Worm (Caenorhabditis elegans) whole organism, young adult: ENCODE results near the gene spop-1.

Experiments
- B0019.2 ChIP-seq: fragments of 200-800 bp; sonication (Bioruptor generic); conservative IDR thresholded peaks from 2 replicates; pipeline ENCODE4 v1.3.6; 2022; ENCODE audit warnings: missing genetic modification reagents, missing genetic modification characterization, missing compliant biosample characterization
- B0035.1 ChIP-seq: sonication (generic microtip); optimal IDR thresholded peaks from 2 replicates; lab custom pipeline; 2016; ENCODE audit warnings: missing genetic modification characterization, mild to moderate bottlenecking, missing compliant biosample characterization, missing genotype, missing genetic modification reagents
- C06A6.2 ChIP-seq: fragments of 200-800 bp; sonication (Bioruptor generic); conservative IDR thresholded peaks from 2 replicates; pipeline ENCODE4 v1.3.6; 2022; ENCODE audit warnings: missing genetic modification characterization, missing compliant biosample characterization
- F10E7.11 ChIP-seq: sonication (generic microtip); optimal IDR thresholded peaks from 2 replicates; lab custom pipeline; 2017; ENCODE audit warnings: mild to moderate bottlenecking, missing genetic modification characterization, moderate library complexity, missing compliant biosample characterization
- F52B5.7 ChIP-seq: sonication (generic microtip); optimal IDR thresholded peaks from 2 replicates; lab custom pipeline; 2016; ENCODE audit warnings: mild to moderate bottlenecking, missing genetic modification characterization, missing compliant biosample characterization
- Y56A3A.18 ChIP-seq: fragments of 200-800 bp; sonication (Bioruptor generic); IDR thresholded peaks from 2 replicates; pipeline ENCODE4 v1.3.6; 2022; ENCODE audit warnings: missing genetic modification reagents, missing genetic modification characterization, missing compliant biosample characterization
- ZK185.1 ChIP-seq: sonication (generic microtip); optimal IDR thresholded peaks from 2 replicates; lab custom pipeline; 2016; ENCODE audit warnings: mild to moderate bottlenecking, missing genetic modification characterization, missing compliant biosample characterization; ENCODE audit not compliant: poor library complexity, severe bottlenecking
- ama-1 ChIP-seq, 3 experiments: fragments of 150-350 bp in 1 of 3; sonication (generic microtip) in 2 of 3; optimal IDR thresholded peaks; 2 replicates each; lab custom pipeline; 2014 to 2018; ENCODE audit warnings: missing biosample characterization in 2 of 3, missing genetic modification characterization in 2 of 3, missing genetic modification reagents in 2 of 3
- aptf-2 ChIP-seq: fragments of 200-800 bp; sonication (Bioruptor generic); conservative IDR thresholded peaks from 2 replicates; pipeline ENCODE4 v1.3.6; 2022; ENCODE audit warnings: missing genetic modification reagents, missing genetic modification characterization, missing compliant biosample characterization
- attf-3 ChIP-seq: fragments of 200-800 bp; sonication (Bioruptor generic); conservative IDR thresholded peaks from 2 replicates; pipeline ENCODE4 v1.3.6; 2022; ENCODE audit warnings: missing genetic modification reagents, missing genetic modification characterization, missing compliant biosample characterization
- attf-5 ChIP-seq: fragments of 200-800 bp; sonication (Bioruptor generic); optimal IDR thresholded peaks from 2 replicates; lab custom pipeline; 2018; ENCODE audit warnings: mild to moderate bottlenecking, missing genetic modification characterization, missing compliant biosample characterization
- ceh-40 ChIP-seq: fragments of 200-800 bp; sonication (Bioruptor generic); IDR thresholded peaks from 2 replicates; pipeline ENCODE4 v1.3.6; 2022; ENCODE audit warnings: missing genetic modification characterization, missing compliant biosample characterization
- ceh-79 ChIP-seq: sonication (generic microtip); optimal IDR thresholded peaks from 2 replicates; lab custom pipeline; 2017; ENCODE audit warnings: mild to moderate bottlenecking, missing genetic modification characterization, missing compliant biosample characterization
- dox-1 ChIP-seq: fragments of 200-800 bp; sonication (Bioruptor generic); IDR thresholded peaks from 2 replicates; pipeline ENCODE4 v1.3.6; 2022; ENCODE audit warnings: missing genetic modification reagents, missing genetic modification characterization, missing compliant biosample characterization
- ekl-4 ChIP-seq: fragments of 200-800 bp; sonication (Bioruptor generic); IDR thresholded peaks from 2 replicates; pipeline ENCODE4 v1.3.6; 2022; ENCODE audit warnings: missing genetic modification reagents, missing genetic modification characterization, missing compliant biosample characterization
- him-1 ChIP-seq: sonication (generic microtip); optimal IDR thresholded peaks from 2 replicates; lab custom pipeline; 2016; ENCODE audit warnings: missing genotype, missing genetic modification reagents, missing genetic modification characterization, missing compliant biosample characterization
- hrde-1 ChIP-seq: sonication (generic microtip); optimal IDR thresholded peaks from 2 replicates; lab custom pipeline; 2016; ENCODE audit warnings: missing genetic modification characterization, mild to moderate bottlenecking, missing compliant biosample characterization, moderate library complexity, missing genotype, missing genetic modification reagents, borderline replicate concordance
- hsf-1 ChIP-seq: fragments of 200-800 bp; sonication (Bioruptor generic); IDR thresholded peaks from 2 replicates; pipeline ENCODE4 v1.3.6; 2022; ENCODE audit warnings: missing genetic modification reagents, missing genetic modification characterization, missing compliant biosample characterization
- let-607 ChIP-seq, 2 experiments: fragments of 200-800 bp in 1 of 2; sonication (Bioruptor generic) in 1 of 2; sonication (generic microtip) in 1 of 2; optimal IDR thresholded peaks; 2 replicates each; lab custom pipeline; 2016 to 2018; ENCODE audit warnings: mild to moderate bottlenecking in 2 of 2, missing compliant biosample characterization in 2 of 2, missing genetic modification characterization in 2 of 2, moderate library complexity in 2 of 2, missing genotype in 1 of 2
- madf-8 ChIP-seq: fragments of 200-800 bp; sonication (Bioruptor generic); conservative IDR thresholded peaks from 2 replicates; pipeline ENCODE4 v1.3.6; 2022; ENCODE audit warnings: missing genetic modification reagents, missing genetic modification characterization, missing compliant biosample characterization
- mes-4 ChIP-seq: sonication (generic microtip); optimal IDR thresholded peaks from 2 replicates; lab custom pipeline; 2016; ENCODE audit warnings: missing genotype, missing genetic modification characterization, missing compliant biosample characterization
- nfya-1 ChIP-seq: sonication (generic microtip); optimal IDR thresholded peaks from 2 replicates; lab custom pipeline; 2017; ENCODE audit warnings: antibody characterized with exemption, missing compliant biosample characterization, missing genetic modification characterization, borderline replicate concordance; ENCODE audit not compliant: insufficient read depth
- nfyb-1 ChIP-seq: fragments of 200-800 bp; sonication (Bioruptor generic); IDR thresholded peaks from 2 replicates; pipeline ENCODE4 v1.3.6; 2022; ENCODE audit warnings: missing genetic modification reagents, missing genetic modification characterization, missing compliant biosample characterization
- nhr-80 ChIP-seq: sonication (generic microtip); optimal IDR thresholded peaks from 2 replicates; lab custom pipeline; 2016; ENCODE audit warnings: missing genetic modification characterization, missing compliant biosample characterization
- rec-8 ChIP-seq, 2 experiments: sonication (generic microtip); optimal IDR thresholded peaks; 2 replicates each; lab custom pipeline; 2016; ENCODE audit warnings: mild to moderate bottlenecking in 2 of 2, missing genetic modification characterization in 2 of 2, missing genetic modification reagents in 2 of 2, missing genotype in 2 of 2, missing biosample characterization in 1 of 2, missing compliant biosample characterization in 1 of 2, moderate library complexity in 1 of 2
- sdz-38 ChIP-seq: sonication (generic microtip); optimal IDR thresholded peaks from 2 replicates; lab custom pipeline; 2016; ENCODE audit warnings: missing genotype, missing genetic modification characterization, missing compliant biosample characterization
- snpc-1.3 ChIP-seq: sonication (generic microtip); optimal IDR thresholded peaks from 2 replicates; lab custom pipeline; 2017; ENCODE audit warnings: missing genetic modification characterization, mild to moderate bottlenecking, missing compliant biosample characterization, antibody characterized with exemption, moderate library complexity, missing genotype, missing genetic modification reagents; ENCODE audit not compliant: insufficient read depth
- sptf-2 ChIP-seq: fragments of 200-800 bp; sonication (Bioruptor generic); optimal IDR thresholded peaks from 2 replicates; lab custom pipeline; 2018; ENCODE audit warnings: mild to moderate bottlenecking, missing genetic modification characterization, missing compliant biosample characterization
- unc-62 ChIP-seq: fragments of 150-350 bp; optimal IDR thresholded peaks from 2 replicates; lab custom pipeline; 2014; ENCODE audit warnings: missing biosample characterization, missing genetic modification reagents, missing genetic modification characterization
- ztf-28 ChIP-seq: fragments of 200-800 bp; sonication (Bioruptor generic); IDR thresholded peaks from 2 replicates; pipeline ENCODE4 v1.3.6; 2022; ENCODE audit warnings: missing genetic modification reagents, missing genetic modification characterization, missing compliant biosample characterization
- ztf-3 ChIP-seq: fragments of 200-800 bp; sonication (Bioruptor generic); optimal IDR thresholded peaks from 2 replicates; lab custom pipeline; 2018; ENCODE audit warnings: mild to moderate bottlenecking, missing genetic modification characterization, missing compliant biosample characterization

spop-1 gene

DNA sequence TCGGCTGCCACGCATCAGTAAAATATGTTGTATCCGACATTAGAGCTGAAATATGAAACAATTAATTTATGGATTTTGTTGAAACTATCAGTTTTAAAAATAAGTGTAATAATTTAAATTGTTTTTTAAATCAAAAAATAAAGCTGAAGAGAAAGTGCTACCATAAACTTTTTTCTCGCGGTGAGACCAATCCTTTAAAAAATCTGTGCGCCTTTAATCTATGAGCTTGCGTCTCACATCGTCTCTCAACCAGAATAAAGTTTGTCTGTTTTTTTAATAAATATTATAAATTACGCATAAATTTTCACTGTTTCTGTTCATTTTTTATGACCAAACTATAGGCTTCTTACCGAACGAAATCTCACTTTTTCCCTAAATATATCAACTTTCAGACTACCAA lies 14.6 kb downstream of the spop-1 start, which contains the start of gene T16H12.3 (continued):
- TF ChIP-seq rec-8 (tag; optimal IDR thresholded peaks at IDR 0.05; lab: Kevin White, UChicago), result no peak
- no peak for TF ChIP-seq Y56A3A.18
- no peak for TF ChIP-seq attf-5 (GFP tag; lab: Kevin White, UChicago)
- TF ChIP-seq hsf-1, result no peak

DNA sequence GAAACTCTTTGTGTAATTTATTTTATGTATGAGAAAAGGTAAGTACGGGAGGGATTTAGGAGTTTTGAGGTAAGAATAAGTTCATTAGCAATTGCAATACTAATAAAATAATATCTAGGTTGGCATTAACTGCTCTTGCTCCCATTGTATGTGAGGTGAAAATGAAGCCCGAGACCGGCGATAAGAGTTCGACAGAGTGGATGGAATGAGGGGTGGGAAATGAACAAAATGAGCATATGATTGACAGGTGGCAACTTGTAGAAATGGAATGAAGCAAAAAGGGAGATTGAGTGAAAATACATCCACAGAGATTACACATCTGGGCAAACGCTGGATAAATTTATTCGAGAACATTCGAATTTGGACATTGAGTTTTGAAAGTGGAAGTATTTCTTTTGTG lies 19.1 kb downstream of the spop-1 start:
- TF ChIP-seq unc-62 (GFP tag; lab: Kevin White, UChicago), result peak; percentile 8
- TF ChIP-seq ceh-79 (tag; lab: Kevin White, UChicago), result no peak
- no peak for TF ChIP-seq aptf-2 (GFP tag; lab: Robert Waterston, UW)
- peak; percentile 34 for TF ChIP-seq nhr-80 (tag; lab: Kevin White, UChicago)
- TF ChIP-seq ztf-3 (GFP tag; lab: Kevin White, UChicago), result no peak
- peak in 1 of 2 experiments; percentile 68 for TF ChIP-seq let-607 (tag; optimal IDR thresholded peaks at IDR 0.05; lab: Kevin White, UChicago)
- TF ChIP-seq, all 124 proteins: peak for 3

DNA sequence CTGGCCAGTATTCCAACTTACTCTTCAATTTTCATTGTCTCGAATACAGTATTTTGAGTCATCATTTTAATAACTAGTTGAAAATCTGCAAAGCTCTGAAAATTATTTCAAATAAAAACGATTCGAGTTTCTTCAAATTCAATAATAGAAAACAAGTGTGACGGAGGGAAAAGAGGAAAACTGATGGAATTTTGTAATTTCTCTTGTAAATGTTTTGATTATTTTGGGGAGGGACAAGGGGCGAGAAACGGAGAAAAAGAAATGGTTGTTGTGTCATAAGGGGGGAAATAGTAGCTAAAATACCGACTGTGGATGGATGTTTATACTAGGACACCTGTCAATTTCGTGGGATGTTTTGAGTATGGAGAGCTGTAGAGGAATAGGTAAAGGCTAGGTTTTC lies 19.7 kb downstream of the spop-1 start, which contains the start of gene T16G12.9:
Gene T16G12.9 (minus strand): TSS at position 101 of the 400 bp plus-strand sequence.
- no peak for TF ChIP-seq B0035.1 (tag; lab: Kevin White, UChicago)
- no peak for TF ChIP-seq dox-1 (GFP tag; lab: Robert Waterston, UW)
- no peak for TF ChIP-seq hrde-1 (tag; lab: Kevin White, UChicago)
- TF ChIP-seq madf-8 (GFP tag; lab: Robert Waterston, UW), result no peak
- no peak for TF ChIP-seq attf-3
- TF ChIP-seq sptf-2 (GFP tag; lab: Kevin White, UChicago), result no peak
- TF ChIP-seq ama-1 (optimal IDR thresholded peaks at IDR 0.05; lab: Kevin White, UChicago), result no peak
- TF ChIP-seq ama-1 (GFP tag; optimal IDR thresholded peaks at IDR 0.05; lab: Kevin White, UChicago), result no peak

DNA sequence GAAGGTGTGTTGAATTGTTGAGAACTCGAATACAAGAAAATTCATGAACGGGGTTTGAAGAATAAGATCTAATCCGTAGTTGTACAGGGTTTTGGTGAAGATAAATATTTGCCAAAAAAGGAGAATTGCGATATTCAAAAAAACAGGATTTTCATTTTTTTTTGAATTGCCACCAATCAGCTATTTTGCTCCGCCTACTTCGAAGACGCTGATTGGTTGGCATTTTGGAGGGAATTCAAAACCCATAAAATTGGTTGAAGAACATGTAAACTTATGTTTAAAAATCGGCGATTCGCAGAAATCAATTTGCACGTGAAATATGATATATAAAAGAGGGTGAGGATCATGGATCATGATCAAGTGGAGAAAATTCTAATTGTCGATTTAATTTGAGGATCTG lies 21.8 kb downstream of the spop-1 start:
- no peak for TF ChIP-seq ztf-28 (GFP tag; lab: Robert Waterston, UW)
- no peak for TF ChIP-seq snpc-1.3
- peak; percentile 30 for TF ChIP-seq him-1
- TF ChIP-seq F10E7.11 (tag; lab: Kevin White, UChicago), result no peak
- TF ChIP-seq nfyb-1 (GFP tag; lab: Robert Waterston, UW), result peak; percentile 86

DNA sequence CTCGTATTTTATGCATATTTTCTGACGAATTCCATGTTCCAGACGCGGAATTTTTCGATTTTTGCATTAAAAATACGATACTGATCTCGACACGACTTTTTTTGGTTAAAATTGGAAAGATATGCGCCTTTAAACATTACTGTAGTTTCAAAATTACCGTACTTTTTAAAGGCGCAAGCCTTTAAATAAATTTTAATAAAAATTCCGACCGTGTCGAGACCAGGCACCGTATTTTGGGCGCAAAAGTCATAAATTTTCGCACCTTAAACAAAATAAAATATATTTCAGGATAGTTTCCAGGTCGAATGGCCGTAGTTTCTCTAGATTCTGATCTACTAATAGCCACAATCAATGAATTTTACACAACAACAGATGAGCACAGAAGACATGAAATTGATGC lies 28.6 kb downstream of the spop-1 start, which contains the start of gene T16G12.6:
Gene T16G12.6 (plus strand): TSS at position 301 of the 400 bp plus-strand sequence.
- TF ChIP-seq let-607 (tag; optimal IDR thresholded peaks at IDR 0.05; lab: Kevin White, UChicago) (no peak), ekl-4 (GFP tag; lab: Robert Waterston, UW) (no peak), ztf-3 (GFP tag; lab: Kevin White, UChicago) (no peak), C06A6.2 (GFP tag; lab: Robert Waterston, UW) (no peak), F52B5.7 (tag; lab: Kevin White, UChicago) (no peak), unc-62 (GFP tag; lab: Kevin White, UChicago) (no peak), him-1 (no peak), B0019.2 (GFP tag; lab: Robert Waterston, UW) (no peak), nfya-1 (tag; lab: Kevin White, UChicago) (no peak), sdz-38 (tag; lab: Kevin White, UChicago) (no peak), mes-4 (tag; lab: Kevin White, UChicago) (no peak), ceh-40 (GFP tag; lab: Robert Waterston, UW) (no peak), ZK185.1 (no peak)
